Fruit fly (Drosophila melanogaster) whole organism, embryonic: ENCODE measurements around the gene Lasp.

Experiments
- Atf6 ChIP-seq: fragments of 200-800 bp; sonication (Bioruptor generic); IDR thresholded peaks from 2 replicates; pipeline ENCODE4 v1.3.6; 2022; ENCODE audit warnings: missing biosample characterization, missing genetic modification characterization
- CG10565 ChIP-seq: fragments of 200-800 bp; sonication (Bioruptor generic); optimal IDR thresholded peaks from 3 replicates; lab custom pipeline; 2016; ENCODE audit warnings: missing biosample characterization, mild to moderate bottlenecking, missing genetic modification characterization
- CG12236 ChIP-seq: fragments of 200-800 bp; sonication (Bioruptor generic); optimal IDR thresholded peaks from 2 replicates; lab custom pipeline; 2016; ENCODE audit warnings: missing biosample characterization, missing genetic modification characterization
- CG18476 ChIP-seq: fragments of 200-800 bp; sonication (Bioruptor generic); optimal IDR thresholded peaks from 2 replicates; lab custom pipeline; 2016; ENCODE audit warnings: missing biosample characterization, mild to moderate bottlenecking, missing genetic modification characterization
- CG2202 ChIP-seq: fragments of 200-800 bp; sonication (Bioruptor generic); optimal IDR thresholded peaks from 2 replicates; lab custom pipeline; 2018; ENCODE audit warnings: missing biosample characterization, mild to moderate bottlenecking, missing genetic modification characterization
- CG30403 ChIP-seq: fragments of 200-800 bp; sonication (Bioruptor generic); optimal IDR thresholded peaks from 3 replicates; lab custom pipeline; 2016; ENCODE audit warnings: missing biosample characterization, missing genetic modification characterization
- CG30431 ChIP-seq: fragments of 200-800 bp; sonication (Bioruptor generic); optimal IDR thresholded peaks from 2 replicates; lab custom pipeline; 2017; ENCODE audit warnings: missing biosample characterization, missing genetic modification characterization
- CG31224 ChIP-seq: fragments of 200-800 bp; sonication (Bioruptor generic); IDR thresholded peaks from 2 replicates; pipeline ENCODE4 v1.3.6; 2022; ENCODE audit warnings: missing biosample characterization, missing genetic modification characterization
- CG4328 ChIP-seq: fragments of 200-800 bp; sonication (Bioruptor generic); optimal IDR thresholded peaks from 3 replicates; lab custom pipeline; 2017; ENCODE audit warnings: missing biosample characterization, missing genetic modification reagents, missing genetic modification characterization
- CG4707 ChIP-seq: fragments of 200-800 bp; sonication (Bioruptor generic); optimal IDR thresholded peaks from 2 replicates; lab custom pipeline; 2018; ENCODE audit warnings: missing biosample characterization, mild to moderate bottlenecking, missing genetic modification characterization, moderate library complexity
- CG4730 ChIP-seq: fragments of 200-800 bp; sonication (Bioruptor generic); IDR thresholded peaks from 2 replicates; pipeline ENCODE4 v1.3.6; 2022; ENCODE audit warnings: missing biosample characterization, missing genetic modification characterization
- CG6689 ChIP-seq: fragments of 200-800 bp; sonication (Bioruptor generic); IDR thresholded peaks from 2 replicates; pipeline ENCODE4 v1.3.6; 2022; ENCODE audit warnings: missing biosample characterization, missing genetic modification characterization
- CG6765 ChIP-seq: fragments of 200-800 bp; sonication (Bioruptor generic); optimal IDR thresholded peaks from 3 replicates; lab custom pipeline; 2017; ENCODE audit warnings: missing biosample characterization, mild to moderate bottlenecking, missing genetic modification characterization
- CG7556 ChIP-seq: fragments of 200-800 bp; sonication (Bioruptor generic); optimal IDR thresholded peaks from 2 replicates; lab custom pipeline; 2017; ENCODE audit warnings: missing biosample characterization, mild to moderate bottlenecking, missing genetic modification characterization
- CG7745 ChIP-seq: fragments of 200-800 bp; sonication (Bioruptor generic); optimal IDR thresholded peaks from 2 replicates; lab custom pipeline; 2018; ENCODE audit warnings: missing biosample characterization, mild to moderate bottlenecking, missing genetic modification characterization, moderate library complexity
- CG7786 ChIP-seq: fragments of 200-800 bp; sonication (Bioruptor generic); optimal IDR thresholded peaks from 2 replicates; lab custom pipeline; 2016; ENCODE audit warnings: missing biosample characterization, missing genetic modification characterization
- CG9609 ChIP-seq: fragments of 200-800 bp; sonication (Bioruptor generic); optimal IDR thresholded peaks from 3 replicates; lab custom pipeline; 2016; ENCODE audit warnings: missing biosample characterization, missing genetic modification characterization
- CG9727 ChIP-seq: fragments of 200-800 bp; sonication (Bioruptor generic); optimal IDR thresholded peaks from 3 replicates; lab custom pipeline; 2017; ENCODE audit warnings: missing biosample characterization, mild to moderate bottlenecking, missing genetic modification characterization
- CG9876 ChIP-seq: fragments of 200-800 bp; sonication (Bioruptor generic); optimal IDR thresholded peaks from 2 replicates; lab custom pipeline; 2016; ENCODE audit warnings: missing biosample characterization, missing genetic modification characterization
- Gug ChIP-seq: fragments of 200-800 bp; sonication (Bioruptor generic); IDR thresholded peaks from 4 replicates; pipeline ENCODE4 v1.3.6; 2022; ENCODE audit warnings: missing biosample characterization, missing genetic modification characterization
- HmgD ChIP-seq: fragments of 200-800 bp; sonication (Bioruptor generic); optimal IDR thresholded peaks from 3 replicates; lab custom pipeline; 2016; ENCODE audit warnings: missing biosample characterization, missing genetic modification characterization
- Lim3 ChIP-seq: fragments of 200-800 bp; sonication (Bioruptor generic); IDR thresholded peaks from 2 replicates; pipeline ENCODE4 v1.3.6; 2022; ENCODE audit warnings: missing biosample characterization, missing genetic modification characterization
- Nf-YC ChIP-seq: fragments of 200-800 bp; optimal IDR thresholded peaks from 3 replicates; lab custom pipeline; 2019; ENCODE audit warnings: missing biosample characterization, mild to moderate bottlenecking, missing genetic modification characterization, moderate library complexity
- Oaz ChIP-seq: fragments of 200-800 bp; sonication (Bioruptor generic); IDR thresholded peaks from 2 replicates; pipeline ENCODE4 v1.3.6; 2022; ENCODE audit warnings: missing biosample characterization, missing genetic modification characterization
- Opbp ChIP-seq: fragments of 200-800 bp; sonication (Bioruptor generic); IDR thresholded peaks from 3 replicates; pipeline ENCODE4 v1.3.6; 2022; ENCODE audit warnings: missing biosample characterization, missing genetic modification characterization; ENCODE audit not compliant: partially characterized antibody
- PHDP ChIP-seq: fragments of 200-800 bp; sonication (Bioruptor generic); optimal IDR thresholded peaks from 3 replicates; lab custom pipeline; 2018; ENCODE audit warnings: missing biosample characterization, mild to moderate bottlenecking, missing genetic modification characterization, moderate library complexity
- Ptx1 ChIP-seq: fragments of 200-800 bp; sonication (Bioruptor generic); IDR thresholded peaks from 2 replicates; pipeline ENCODE4 v1.3.6; 2022; ENCODE audit warnings: missing biosample characterization, missing genetic modification characterization
- Ravus ChIP-seq: fragments of 200-800 bp; sonication (Bioruptor generic); IDR thresholded peaks from 2 replicates; pipeline ENCODE4 v1.3.6; 2022; ENCODE audit warnings: missing biosample characterization, missing genetic modification characterization
- chinmo ChIP-seq: fragments of 200-800 bp; sonication (Bioruptor generic); IDR thresholded peaks from 4 replicates; pipeline ENCODE4 v1.3.6; 2022; ENCODE audit warnings: missing biosample characterization, missing genetic modification characterization; ENCODE audit not compliant: partially characterized antibody
- crp ChIP-seq, 2 experiments: fragments of 200-800 bp; sonication (Bioruptor generic); optimal IDR thresholded peaks; 2 replicates in 1 of 2; 3 replicates in 1 of 2; lab custom pipeline; 2017; ENCODE audit warnings: missing biosample characterization in 2 of 2, missing genetic modification characterization in 2 of 2, mild to moderate bottlenecking in 1 of 2, moderate library complexity in 1 of 2
- dpn ChIP-seq, 2 experiments: fragments of 200-800 bp; sonication (Bioruptor generic); optimal IDR thresholded peaks; 3 replicates each; lab custom pipeline; 2016; ENCODE audit warnings: missing biosample characterization in 2 of 2, missing genetic modification characterization in 2 of 2
- en ChIP-seq: fragments of 200-800 bp; sonication (Bioruptor generic); optimal IDR thresholded peaks from 2 replicates; lab custom pipeline; 2016; ENCODE audit warnings: missing biosample characterization, missing genetic modification characterization
- fd102C ChIP-seq: fragments of 200-800 bp; sonication (Bioruptor generic); optimal IDR thresholded peaks from 2 replicates; lab custom pipeline; 2018; ENCODE audit warnings: missing biosample characterization, mild to moderate bottlenecking, missing genetic modification characterization, moderate library complexity
- hb ChIP-seq: fragments of 200-800 bp; sonication (Bioruptor generic); IDR thresholded peaks from 3 replicates; pipeline ENCODE4 v1.3.6; 2022; ENCODE audit warnings: missing biosample characterization, missing genetic modification characterization; ENCODE audit not compliant: partially characterized antibody
- kay ChIP-seq: fragments of 200-800 bp; sonication (Bioruptor generic); optimal IDR thresholded peaks from 2 replicates; lab custom pipeline; 2016; ENCODE audit warnings: missing biosample characterization, missing genetic modification characterization
- ken ChIP-seq: fragments of 200-800 bp; sonication (Bioruptor generic); IDR thresholded peaks from 3 replicates; pipeline ENCODE4 v1.3.6; 2022; ENCODE audit warnings: missing biosample characterization, missing genetic modification characterization
- klu ChIP-seq: fragments of 200-800 bp; sonication (Bioruptor generic); IDR thresholded peaks from 2 replicates; pipeline ENCODE4 v1.3.6; 2022; ENCODE audit warnings: missing biosample characterization, missing genetic modification characterization
- lilli ChIP-seq: fragments of 200-800 bp; sonication (Bioruptor generic); optimal IDR thresholded peaks from 3 replicates; lab custom pipeline; 2016; ENCODE audit warnings: missing biosample characterization, missing genetic modification characterization
- mam ChIP-seq: fragments of 200-800 bp; sonication (Bioruptor generic); optimal IDR thresholded peaks from 3 replicates; lab custom pipeline; 2016; ENCODE audit warnings: missing biosample characterization, missing genetic modification characterization
- mld ChIP-seq: fragments of 200-800 bp; sonication (Bioruptor generic); IDR thresholded peaks from 3 replicates; pipeline ENCODE4 v1.3.6; 2022; ENCODE audit warnings: missing biosample characterization, missing genetic modification characterization; ENCODE audit not compliant: partially characterized antibody
- nau ChIP-seq: fragments of 200-800 bp; sonication (Bioruptor generic); optimal IDR thresholded peaks from 3 replicates; lab custom pipeline; 2017; ENCODE audit warnings: missing biosample characterization, mild to moderate bottlenecking, missing genetic modification characterization, missing genetic modification reagents
- nom ChIP-seq: fragments of 200-800 bp; sonication (Bioruptor generic); optimal IDR thresholded peaks from 2 replicates; lab custom pipeline; 2017; ENCODE audit warnings: missing biosample characterization, missing genetic modification characterization, mild to moderate bottlenecking, moderate library complexity, missing genetic modification reagents
- peb ChIP-seq: fragments of 200-800 bp; sonication (Bioruptor generic); IDR thresholded peaks from 2 replicates; pipeline ENCODE4 v1.3.6; 2022; ENCODE audit warnings: missing biosample characterization, missing genetic modification characterization
- row ChIP-seq: fragments of 200-800 bp; sonication (Bioruptor generic); IDR thresholded peaks from 3 replicates; pipeline ENCODE4 v1.3.6; 2022; ENCODE audit warnings: missing biosample characterization, missing genetic modification characterization
- sisA ChIP-seq: fragments of 200-800 bp; sonication (Bioruptor generic); IDR thresholded peaks from 2 replicates; pipeline ENCODE4 v1.3.6; 2022; ENCODE audit warnings: missing biosample characterization, missing genetic modification characterization
- slou ChIP-seq: fragments of 200-800 bp; sonication (Bioruptor generic); optimal IDR thresholded peaks from 3 replicates; lab custom pipeline; 2016; ENCODE audit warnings: missing biosample characterization, missing genetic modification characterization
- stc ChIP-seq: fragments of 200-800 bp; sonication (Bioruptor generic); IDR thresholded peaks from 2 replicates; pipeline ENCODE4 v1.3.6; 2022; ENCODE audit warnings: missing biosample characterization, missing genetic modification characterization
- twi ChIP-seq: fragments of 200-800 bp; optimal IDR thresholded peaks from 2 replicates; lab custom pipeline; 2019; ENCODE audit warnings: missing biosample characterization, mild to moderate bottlenecking, missing genetic modification characterization, moderate library complexity

Gene Lasp

DNA sequence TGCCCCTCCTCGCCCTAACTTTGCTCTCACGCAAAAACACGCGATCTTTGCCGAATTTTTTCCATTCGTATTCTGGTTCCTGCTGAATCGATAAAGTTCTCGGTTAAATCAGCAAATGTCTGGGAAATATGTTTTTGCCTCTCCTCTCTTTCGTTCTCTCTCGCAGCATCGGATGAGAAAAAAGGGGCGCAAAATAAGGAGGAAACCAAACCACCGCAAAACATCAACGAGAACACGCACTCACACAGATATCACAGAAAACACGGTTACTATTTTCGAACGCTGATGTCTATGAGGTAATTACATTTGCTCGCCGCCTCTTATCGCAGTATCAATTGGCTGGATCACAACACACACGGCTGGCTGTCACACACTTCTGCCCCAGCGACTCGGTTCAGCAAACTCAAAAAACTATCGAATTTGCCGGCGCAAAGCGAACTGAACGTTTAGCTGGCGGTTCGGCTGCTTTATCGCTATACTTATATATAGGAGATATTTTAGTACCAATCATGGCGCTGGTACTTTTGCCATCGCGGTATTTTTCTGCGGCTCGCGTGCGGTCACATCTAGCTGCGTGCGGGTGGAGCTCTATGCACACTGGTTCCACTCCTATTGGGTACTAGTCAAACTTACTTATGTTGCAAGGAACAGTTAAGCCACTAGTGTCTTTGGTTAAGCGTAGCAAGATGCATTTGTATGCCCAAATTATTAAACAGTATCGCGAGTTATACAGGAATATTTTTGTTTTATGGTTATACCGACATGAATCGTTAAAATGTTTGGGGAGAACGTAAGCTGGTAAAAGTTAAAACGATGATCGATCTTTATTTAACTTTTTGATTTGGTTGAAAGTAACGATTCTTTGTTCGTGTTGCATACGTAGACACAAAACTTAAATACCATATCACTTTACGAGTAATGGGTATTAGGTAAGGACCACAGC lies 50.0 kb downstream of the Lasp start, which contains the start of gene Baldspot (continued):
- TF ChIP-seq CG7556 (GFP tag; lab: Kevin White, UChicago) (peak; percentile 84), CG4707 (GFP tag; lab: Kevin White, UChicago) (no peak), CG2202 (no peak), mam (GFP tag; lab: Kevin White, UChicago) (peak; percentile 92), CG10565 (peak; percentile 78), stc (GFP tag; lab: Robert Waterston, UW) (peak; percentile 53; the same call in 1 of the 2 replicates), CG6765 (peak; percentile 88), CG31224 (GFP tag; lab: Robert Waterston, UW) (peak; percentile 43; the same call in 1 of the 2 replicates), mld (peak; percentile 26; the same call in 1 of the 3 replicates), Atf6 (peak; percentile 50; the same call in 1 of the 2 replicates), Gug (GFP tag; lab: Robert Waterston, UW) (0 out of 4 replicates have a peak, but pooled peaks have one; percentile 23), klu (peak; percentile 89), peb (GFP tag; lab: Robert Waterston, UW) (0 out of 2 replicates have a peak, but pooled peaks have one; percentile 6), sisA (peak; percentile 71), dpn (GFP tag; optimal IDR thresholded peaks at IDR 0.05; lab: Kevin White, UChicago) (peak; percentile 27 to 89), CG9876 (GFP tag; lab: Kevin White, UChicago) (no peak), CG7745 (tag; lab: Kevin White, UChicago) (no peak), nom (GFP tag; lab: Kevin White, UChicago) (peak; percentile 67), CG7786 (peak; percentile 45), Nf-YC (tag; lab: Kevin White, UChicago) (peak; percentile 58), row (peak; percentile 88), HmgD (GFP tag; lab: Kevin White, UChicago) (peak; percentile 58), CG30403 (GFP tag; lab: Kevin White, UChicago) (peak; percentile 82), CG6689 (GFP tag; lab: Robert Waterston, UW) (peak; percentile 69), crp (GFP tag; optimal IDR thresholded peaks at IDR 0.05; lab: Kevin White, UChicago) (peak in 1 of 2 experiments; percentile 16), CG18476 (peak; percentile 80), Opbp (GFP tag; lab: Robert Waterston, UW) (peak; percentile 84), Ravus (GFP tag; lab: Robert Waterston, UW) (no peak), PHDP (tag; lab: Kevin White, UChicago) (peak; percentile 32), Oaz (no peak), chinmo (GFP tag; lab: Robert Waterston, UW) (peak; percentile 71; the same call in 3 of the 4 replicates), ken (0 out of 3 replicates have a peak, but pooled peaks have one; percentile 45), Ptx1 (GFP tag; lab: Robert Waterston, UW) (peak; percentile 46), CG4328 (GFP tag; lab: Kevin White, UChicago) (peak; percentile 86), hb (GFP tag; lab: Robert Waterston, UW) (peak; percentile 72; the same call in 2 of the 3 replicates), twi (no peak), nau (peak; percentile 65), CG12236 (no peak), CG9727 (GFP tag; lab: Kevin White, UChicago) (peak; percentile 91), lilli (GFP tag; lab: Kevin White, UChicago) (peak; percentile 70), en (GFP tag; lab: Kevin White, UChicago) (peak; percentile 69), kay (GFP tag; lab: Kevin White, UChicago) (peak; percentile 23), Lim3 (GFP tag; lab: Robert Waterston, UW) (no peak), CG9609 (GFP tag; lab: Kevin White, UChicago) (peak; percentile 53), fd102C (GFP tag; lab: Kevin White, UChicago) (peak; percentile 41), CG4730 (GFP tag; lab: Robert Waterston, UW) (no peak), CG30431 (GFP tag; lab: Kevin White, UChicago) (peak; percentile 18), slou (GFP tag; lab: Kevin White, UChicago) (no peak)
